Fruit fly (Drosophila melanogaster): ENCODE results near the gene CG5039.
A peak's percentile ranks its signal among the peaks of the same experiment; 100 is the strongest.

The CG5039 gene

DNA sequence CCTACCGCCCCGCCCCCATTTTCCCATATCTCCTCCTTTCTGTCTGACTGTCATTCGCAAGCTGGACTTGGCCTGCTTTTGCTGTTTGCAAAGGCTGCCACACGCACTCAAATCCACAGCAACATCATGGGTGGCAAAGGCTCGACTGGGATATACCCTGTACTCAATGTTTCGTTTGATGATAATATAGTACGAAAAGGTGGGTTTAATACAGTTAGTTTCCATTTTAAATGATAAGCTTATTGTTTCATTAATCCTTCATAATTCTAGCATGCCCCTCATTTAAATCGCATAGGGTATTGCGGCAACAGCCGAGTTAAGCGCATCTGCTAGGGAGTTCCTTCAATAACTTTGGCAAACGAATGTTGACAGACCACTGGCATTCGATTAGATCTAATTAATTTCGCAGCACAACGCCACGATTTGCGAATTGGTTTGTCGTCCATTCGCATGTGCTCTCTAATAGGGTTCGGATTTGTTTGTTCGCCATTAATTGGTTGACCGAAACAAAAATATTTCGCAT is 15.7 kb downstream of the CG5039 start (continued):
- TF ChIP-seq Ets65A (GFP tag) (peak; percentile 91), Poxn (GFP tag; IDR thresholded peaks at IDR 0.05) (no peak), Chrac-16 (GFP tag; optimal IDR thresholded peaks at IDR 0.05) (no peak), insv (GFP tag; optimal IDR thresholded peaks at IDR 0.05) (no peak), CG32767 (GFP tag; IDR thresholded peaks at IDR 0.05) (no peak), mld (GFP tag; IDR thresholded peaks at IDR 0.05; ENCODE audit: partially characterized antibody) (no peak)

DNA sequence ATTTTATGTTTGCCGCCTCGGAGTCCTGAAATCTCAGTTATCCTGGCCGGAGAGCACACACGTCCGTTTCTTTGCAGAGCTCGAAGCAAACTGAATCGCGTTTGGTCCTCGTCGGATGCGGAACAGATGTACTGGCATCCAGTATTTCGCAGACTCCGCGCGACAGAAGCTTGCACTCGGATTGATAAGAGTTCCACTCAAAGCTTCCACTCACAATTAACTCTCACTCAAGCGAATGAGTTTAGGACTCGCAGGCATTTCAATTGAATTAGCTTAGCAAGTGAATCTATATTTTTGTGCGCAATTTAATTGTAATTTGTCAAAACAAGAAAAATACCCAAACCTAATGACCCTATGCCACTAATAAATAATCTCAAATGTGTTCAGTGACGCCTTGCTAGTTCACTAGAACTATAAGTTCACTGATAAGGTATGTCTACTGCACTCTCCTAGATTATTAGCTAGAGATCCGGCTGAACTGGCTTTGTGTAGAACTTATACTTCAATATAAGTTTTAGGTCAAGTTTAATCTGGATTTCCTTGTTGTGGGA is 41.6 kb downstream of the CG5039 start:
- no peak for TF ChIP-seq Antp (GFP tag; optimal IDR thresholded peaks at IDR 0.05)
- peak; percentile 25 for TF ChIP-seq Deaf1 (tag; optimal IDR thresholded peaks at IDR 0.05)
- TF ChIP-seq Jarid2 (GFP tag; optimal IDR thresholded peaks at IDR 0.05): peak; percentile 39
- TF ChIP-seq mirr (GFP tag; optimal IDR thresholded peaks at IDR 0.05): peak; percentile 27
- TF ChIP-seq z (GFP tag; IDR thresholded peaks at IDR 0.05): peak; percentile 94
- no peak for TF ChIP-seq CG4854 (GFP tag; optimal IDR thresholded peaks at IDR 0.05)
- TF ChIP-seq CG14441 (GFP tag; IDR thresholded peaks at IDR 0.05): no peak
- TF ChIP-seq cas (GFP tag; IDR thresholded peaks at IDR 0.05): no peak
- TF ChIP-seq abd-A (tag; optimal IDR thresholded peaks at IDR 0.05): peak; percentile 3
- TF ChIP-seq GATAe (GFP tag; conservative IDR thresholded peaks at IDR 0.05): no peak
- no peak for TF ChIP-seq sd (tag; optimal IDR thresholded peaks at IDR 0.05)
- no peak for TF ChIP-seq CG2199 (GFP tag; IDR thresholded peaks at IDR 0.05)
- 0 out of 4 replicates have a peak, but pooled peaks have one; percentile 18 for TF ChIP-seq chinmo (GFP tag; IDR thresholded peaks at IDR 0.05; ENCODE audit: partially characterized antibody)
- TF ChIP-seq Hr39 (optimal IDR thresholded peaks at IDR 0.05): no peak
- peak in 1 of 2 experiments; percentile 11 for TF ChIP-seq Hr51 (GFP tag; optimal IDR thresholded peaks at IDR 0.05)
- no peak for TF ChIP-seq br (optimal IDR thresholded peaks at IDR 0.05)
- no peak for TF ChIP-seq CG8290 (GFP tag; optimal IDR thresholded peaks at IDR 0.05)
- no peak for TF ChIP-seq CG8290 (tag; optimal IDR thresholded peaks at IDR 0.05)
- TF ChIP-seq CG16779 (GFP tag; IDR thresholded peaks at IDR 0.05): 0 out of 2 replicates have a peak, but pooled peaks have one; percentile 15
- peak; percentile 51 for TF ChIP-seq Med (GFP tag)

DNA sequence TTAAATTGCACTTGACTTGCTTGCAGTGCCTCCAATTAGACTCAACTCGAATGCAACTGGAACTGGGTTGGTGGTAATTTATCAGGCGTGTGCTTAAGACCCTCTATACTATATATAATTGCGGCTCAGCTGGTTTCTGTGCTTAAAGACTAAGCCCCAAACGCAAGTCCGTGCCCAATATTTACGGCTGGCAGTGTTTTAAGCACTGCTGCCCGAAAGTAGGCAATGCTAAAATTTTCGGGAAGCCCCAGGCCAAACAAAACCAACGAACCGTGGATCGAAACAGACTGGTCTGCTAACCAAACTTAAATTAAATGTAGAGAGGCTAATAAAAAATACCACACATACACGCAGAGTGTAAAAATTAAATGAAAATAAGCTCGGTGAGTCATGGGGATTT is 42.5 kb downstream of the CG5039 start:
- TF ChIP-seq CG15479 (GFP tag; optimal IDR thresholded peaks at IDR 0.05): no peak
- TF ChIP-seq rib (GFP tag; IDR thresholded peaks at IDR 0.05): no peak
- TF ChIP-seq CG13296 (GFP tag; optimal IDR thresholded peaks at IDR 0.05): no peak
- TF ChIP-seq Kr (GFP tag; optimal IDR thresholded peaks at IDR 0.05): no peak
- no peak for TF ChIP-seq CG7357 (GFP tag; IDR thresholded peaks at IDR 0.05)
- TF ChIP-seq CG3726 (GFP tag; IDR thresholded peaks at IDR 0.05): 0 out of 3 replicates have a peak, but pooled peaks have one; percentile 23
- TF ChIP-seq ham (GFP tag; IDR thresholded peaks at IDR 0.05): no peak
- TF ChIP-seq dysf (GFP tag; IDR thresholded peaks at IDR 0.05): no peak
- TF ChIP-seq Oaz (GFP tag; IDR thresholded peaks at IDR 0.05): no peak
- TF ChIP-seq CG13775 (GFP tag; optimal IDR thresholded peaks at IDR 0.05): no peak
- TF ChIP-seq CG7556 (GFP tag; optimal IDR thresholded peaks at IDR 0.05): no peak
- TF ChIP-seq Six4 (GFP tag; optimal IDR thresholded peaks at IDR 0.05): no peak
- TF ChIP-seq Antp (GFP tag; optimal IDR thresholded peaks at IDR 0.05): no peak
- TF ChIP-seq CG12236 (GFP tag; optimal IDR thresholded peaks at IDR 0.05): no peak
- no peak for TF ChIP-seq Optix (GFP tag; IDR thresholded peaks at IDR 0.05)
- TF ChIP-seq Xrp1 (GFP tag; IDR thresholded peaks at IDR 0.05): no peak
- no peak for TF ChIP-seq cato (GFP tag; optimal IDR thresholded peaks at IDR 0.05; ENCODE audit: borderline replicate concordance)
- no peak for TF ChIP-seq crp (GFP tag; optimal IDR thresholded peaks at IDR 0.05)
- no peak for TF ChIP-seq Camta (GFP tag; optimal IDR thresholded peaks at IDR 0.05)
- TF ChIP-seq Sry-δ (GFP tag; optimal IDR thresholded peaks at IDR 0.05): no peak
- TF ChIP-seq CG3065 (GFP tag; optimal IDR thresholded peaks at IDR 0.05): no peak
- no peak for TF ChIP-seq toy (GFP tag; IDR thresholded peaks at IDR 0.05)
- no peak for TF ChIP-seq CG7963 (GFP tag; IDR thresholded peaks at IDR 0.05; ENCODE audit: partially characterized antibody)
- TF ChIP-seq Hr39 (optimal IDR thresholded peaks at IDR 0.05): no peak
- peak; percentile 94 for TF ChIP-seq CG15073 (GFP tag; optimal IDR thresholded peaks at IDR 0.05)
- TF ChIP-seq Deaf1 (tag; optimal IDR thresholded peaks at IDR 0.05): no peak
- no peak for TF ChIP-seq Hsf (GFP tag; optimal IDR thresholded peaks at IDR 0.05)

Measured in whole organism, embryonic.